Worm (Caenorhabditis elegans) whole organism, midembryonic: ENCODE data around the gene C34E10.10.

Source experiments
- T22C8.4 ChIP-seq: fragments of 200-800 bp; sonication (Bioruptor generic); IDR thresholded peaks from 2 replicates; pipeline ENCODE4 v1.3.6; 2022; ENCODE audit warnings: missing genetic modification characterization, missing compliant biosample characterization
- cog-1 ChIP-seq: sonication (generic microtip); optimal IDR thresholded peaks from 2 replicates; lab custom pipeline; 2016; ENCODE audit warnings: missing genetic modification characterization, missing compliant biosample characterization
- flt-1 ChIP-seq: fragments of 200-800 bp; sonication (Bioruptor generic); IDR thresholded peaks from 2 replicates; pipeline ENCODE4 v1.3.6; 2022; ENCODE audit warnings: missing genetic modification characterization, missing compliant biosample characterization
- klf-2 ChIP-seq: fragments of 200-800 bp; sonication (Bioruptor generic); conservative IDR thresholded peaks from 2 replicates; pipeline ENCODE4 v1.3.6; 2022; ENCODE audit warnings: missing genetic modification reagents, missing genetic modification characterization, missing compliant biosample characterization
- med-1 ChIP-seq: sonication (generic microtip); optimal IDR thresholded peaks from 2 replicates; lab custom pipeline; 2017; ENCODE audit warnings: missing genetic modification characterization, mild to moderate bottlenecking, missing compliant biosample characterization, antibody characterized with exemption, missing genetic modification reagents; ENCODE audit not compliant: insufficient read depth
- ref-1 ChIP-seq: fragments of 200-800 bp; sonication (Bioruptor generic); conservative IDR thresholded peaks from 2 replicates; pipeline ENCODE4 v1.3.6; 2022; ENCODE audit warnings: missing genetic modification reagents, missing genetic modification characterization, missing compliant biosample characterization
- tab-1 ChIP-seq: fragments of 200-800 bp; sonication (Bioruptor generic); IDR thresholded peaks from 2 replicates; pipeline ENCODE4 v1.3.6; 2022; ENCODE audit warnings: missing genetic modification characterization, missing compliant biosample characterization
- ztf-23 ChIP-seq: fragments of 200-800 bp; sonication (Bioruptor generic); IDR thresholded peaks from 2 replicates; pipeline ENCODE4 v1.3.6; 2022; ENCODE audit warnings: missing genetic modification reagents, missing genetic modification characterization, missing compliant biosample characterization
- ztf-29 ChIP-seq: fragments of 200-800 bp; sonication (Bioruptor generic); IDR thresholded peaks from 2 replicates; pipeline ENCODE4 v1.3.6; 2022; ENCODE audit warnings: missing genetic modification reagents, missing genetic modification characterization, missing compliant biosample characterization

C34E10.10 gene

ce11 chrIII:5263299-5263993, 35.8 kb upstream of the C34E10.10 start, which contains the start of the genes C34E10.9 and hap-1:
C34E10.9 (minus strand) TSS chrIII:5263399.
hap-1 (plus strand) TSS chrIII:5263943.
- TF ChIP-seq klf-2 (GFP tag; lab: Robert Waterston, UW), result no peak
- no peak for TF ChIP-seq ztf-23 (GFP tag; lab: Robert Waterston, UW)
- TF ChIP-seq flt-1 (GFP tag; lab: Robert Waterston, UW), result no peak
- no peak for TF ChIP-seq tab-1 (GFP tag; lab: Robert Waterston, UW)
- no peak for TF ChIP-seq T22C8.4 (GFP tag; lab: Robert Waterston, UW)
- no peak for TF ChIP-seq ztf-29 (GFP tag; lab: Robert Waterston, UW)
- no peak for TF ChIP-seq ref-1
- no peak for TF ChIP-seq med-1 (GFP tag; lab: Kevin White, UChicago)
- TF ChIP-seq cog-1, result no peak

ce11 chrIII:5260394-5260793, 32.7 kb upstream of the C34E10.10 start, which contains the start of gene gop-3:
gop-3 (plus strand) TSS chrIII:5260694.
- no peak for TF ChIP-seq ref-1
- no peak for TF ChIP-seq med-1 (GFP tag; lab: Kevin White, UChicago)
- no peak for TF ChIP-seq klf-2 (GFP tag; lab: Robert Waterston, UW)
- no peak for TF ChIP-seq cog-1
- no peak for TF ChIP-seq T22C8.4 (GFP tag; lab: Robert Waterston, UW)
- TF ChIP-seq ztf-29 (GFP tag; lab: Robert Waterston, UW), result no peak
- no peak for TF ChIP-seq flt-1 (GFP tag; lab: Robert Waterston, UW)
- no peak for TF ChIP-seq ztf-23 (GFP tag; lab: Robert Waterston, UW)
- no peak for TF ChIP-seq tab-1 (GFP tag; lab: Robert Waterston, UW)

- TF ChIP-seq ref-1 (no peak), klf-2 (GFP tag; lab: Robert Waterston, UW) (no peak), med-1 (GFP tag; lab: Kevin White, UChicago) (no peak), flt-1 (GFP tag; lab: Robert Waterston, UW) (no peak), T22C8.4 (GFP tag; lab: Robert Waterston, UW) (no peak), ztf-23 (GFP tag; lab: Robert Waterston, UW) (no peak), cog-1 (no peak), tab-1 (GFP tag; lab: Robert Waterston, UW) (no peak), ztf-29 (GFP tag; lab: Robert Waterston, UW) (no peak)
Measured at ce11 chrIII:5258918-5259317, 31.2 kb upstream of the C34E10.10 start, which contains the start of gene gop-2. gop-2 (plus strand) TSS chrIII:5259023.

- no peak for TF ChIP-seq ztf-29 (GFP tag; lab: Robert Waterston, UW)
- TF ChIP-seq ref-1, result no peak
- TF ChIP-seq klf-2 (GFP tag; lab: Robert Waterston, UW), result no peak
- TF ChIP-seq flt-1 (GFP tag; lab: Robert Waterston, UW), result no peak
- no peak for TF ChIP-seq T22C8.4 (GFP tag; lab: Robert Waterston, UW)
- no peak for TF ChIP-seq med-1 (GFP tag; lab: Kevin White, UChicago)
- no peak for TF ChIP-seq cog-1
- TF ChIP-seq ztf-23 (GFP tag; lab: Robert Waterston, UW), result no peak
- no peak for TF ChIP-seq tab-1 (GFP tag; lab: Robert Waterston, UW)
Measured at ce11 chrIII:5254108-5254507, 26.4 kb upstream of the C34E10.10 start, which contains the start of the genes sumv-1 and gop-1. sumv-1 (minus strand) TSS chrIII:5254187. gop-1 (plus strand) TSS chrIII:5254438.

ce11 chrIII:5248706-5249105, 21.0 kb upstream of the C34E10.10 start:
- no peak for TF ChIP-seq med-1 (GFP tag; lab: Kevin White, UChicago)
- TF ChIP-seq T22C8.4 (GFP tag; lab: Robert Waterston, UW), result no peak
- TF ChIP-seq tab-1 (GFP tag; lab: Robert Waterston, UW), result no peak
- TF ChIP-seq flt-1 (GFP tag; lab: Robert Waterston, UW), result no peak
- no peak for TF ChIP-seq cog-1
- no peak for TF ChIP-seq ztf-23 (GFP tag; lab: Robert Waterston, UW)

ce11 chrIII:5245067-5245466, 17.4 kb upstream of the C34E10.10 start:
- TF ChIP-seq T22C8.4 (GFP tag; lab: Robert Waterston, UW) (no peak), tab-1 (GFP tag; lab: Robert Waterston, UW) (no peak), ztf-23 (GFP tag; lab: Robert Waterston, UW) (no peak), cog-1 (no peak), klf-2 (GFP tag; lab: Robert Waterston, UW) (no peak), flt-1 (GFP tag; lab: Robert Waterston, UW) (no peak), ref-1 (no peak), ztf-29 (GFP tag; lab: Robert Waterston, UW) (no peak), med-1 (GFP tag; lab: Kevin White, UChicago) (no peak)

- TF ChIP-seq ztf-23 (GFP tag; lab: Robert Waterston, UW), result no peak
- no peak for TF ChIP-seq klf-2 (GFP tag; lab: Robert Waterston, UW)
- TF ChIP-seq tab-1 (GFP tag; lab: Robert Waterston, UW), result no peak
- no peak for TF ChIP-seq flt-1 (GFP tag; lab: Robert Waterston, UW)
- TF ChIP-seq med-1 (GFP tag; lab: Kevin White, UChicago), result no peak
- no peak for TF ChIP-seq cog-1
- TF ChIP-seq T22C8.4 (GFP tag; lab: Robert Waterston, UW), result no peak
- TF ChIP-seq ztf-29 (GFP tag; lab: Robert Waterston, UW), result no peak
- TF ChIP-seq ref-1, result no peak
Measured at ce11 chrIII:5244539-5244938, 16.9 kb upstream of the C34E10.10 start, which contains the start of gene cnd-1. cnd-1 (minus strand) TSS chrIII:5244639.

- TF ChIP-seq T22C8.4 (GFP tag; lab: Robert Waterston, UW) (no peak), cog-1 (no peak), klf-2 (GFP tag; lab: Robert Waterston, UW) (no peak), tab-1 (GFP tag; lab: Robert Waterston, UW) (no peak), med-1 (GFP tag; lab: Kevin White, UChicago) (no peak), flt-1 (GFP tag; lab: Robert Waterston, UW) (no peak), ztf-29 (GFP tag; lab: Robert Waterston, UW) (no peak), ref-1 (no peak), ztf-23 (GFP tag; lab: Robert Waterston, UW) (no peak)
Measured at ce11 chrIII:5241854-5242253, 14.2 kb upstream of the C34E10.10 start.

ce11 chrIII:5236104-5236503, 8.4 kb upstream of the C34E10.10 start, which contains the start of gene prx-10:
prx-10 (plus strand) TSS chrIII:5236404.
- TF ChIP-seq ref-1 (no peak), ztf-23 (GFP tag; lab: Robert Waterston, UW) (no peak), cog-1 (no peak), T22C8.4 (GFP tag; lab: Robert Waterston, UW) (no peak), tab-1 (GFP tag; lab: Robert Waterston, UW) (no peak), klf-2 (GFP tag; lab: Robert Waterston, UW) (no peak), med-1 (GFP tag; lab: Kevin White, UChicago) (no peak), flt-1 (GFP tag; lab: Robert Waterston, UW) (no peak), ztf-29 (GFP tag; lab: Robert Waterston, UW) (no peak)
